Fruit fly (Drosophila melanogaster): ENCODE results near the gene htk.

dm6 chrX:18838929-18839576, 4.4 kb upstream of the htk start:
- no peak for TF ChIP-seq h (optimal IDR thresholded peaks at IDR 0.05)
- TF ChIP-seq Sin3A (optimal IDR thresholded peaks at IDR 0.05) = no peak
- TF ChIP-seq ttk (optimal IDR thresholded peaks at IDR 0.05) = no peak
